Fruit fly (Drosophila melanogaster) whole organism, adult: ENCODE measurements around the gene drm.
A peak's percentile ranks its signal among the peaks of the same experiment; 100 is the strongest.

ENCODE experiments used
- CG11617 ChIP-seq: fragments of 200-800 bp; sonication (Bioruptor generic); optimal IDR thresholded peaks from 2 replicates; lab custom pipeline; 2017; ENCODE audit warnings: mild to moderate bottlenecking, missing biosample characterization, missing genetic modification reagents, missing genetic modification characterization
- CG12768 ChIP-seq: fragments of 200-800 bp; sonication (Bioruptor generic); optimal IDR thresholded peaks from 2 replicates; lab custom pipeline; 2017; ENCODE audit warnings: missing biosample characterization, missing genetic modification characterization, mild to moderate bottlenecking, moderate library complexity, missing genetic modification reagents
- CG14711 ChIP-seq: fragments of 200-800 bp; sonication (Bioruptor generic); optimal IDR thresholded peaks from 2 replicates; lab custom pipeline; 2018; ENCODE audit warnings: missing biosample characterization, mild to moderate bottlenecking, missing genetic modification characterization, moderate library complexity
- CG1620 ChIP-seq: fragments of 200-800 bp; sonication (Bioruptor generic); optimal IDR thresholded peaks from 2 replicates; lab custom pipeline; 2016; ENCODE audit warnings: missing biosample characterization, missing genetic modification characterization
- CG33017 ChIP-seq: fragments of 200-800 bp; sonication (Bioruptor generic); optimal IDR thresholded peaks from 2 replicates; lab custom pipeline; 2018; ENCODE audit warnings: missing biosample characterization, mild to moderate bottlenecking, missing genetic modification characterization, moderate library complexity
- CG5204 ChIP-seq: fragments of 200-800 bp; sonication (Bioruptor generic); optimal IDR thresholded peaks from 2 replicates; lab custom pipeline; 2016; ENCODE audit warnings: missing biosample characterization, missing genetic modification characterization
- CG7045 ChIP-seq: fragments of 200-800 bp; sonication (Bioruptor generic); optimal IDR thresholded peaks from 2 replicates; lab custom pipeline; 2017; ENCODE audit warnings: missing biosample characterization, mild to moderate bottlenecking, missing genetic modification characterization
- CG7101 ChIP-seq: fragments of 200-800 bp; sonication (Bioruptor generic); optimal IDR thresholded peaks from 2 replicates; lab custom pipeline; 2018; ENCODE audit warnings: missing biosample characterization, mild to moderate bottlenecking, missing genetic modification characterization, moderate library complexity
- Clk ChIP-seq: fragments of 200-800 bp; sonication (Bioruptor generic); optimal IDR thresholded peaks from 2 replicates; lab custom pipeline; 2017; ENCODE audit warnings: missing biosample characterization, missing genetic modification characterization
- Crg-1 ChIP-seq: fragments of 200-800 bp; sonication (Bioruptor generic); optimal IDR thresholded peaks from 2 replicates; lab custom pipeline; 2016; ENCODE audit warnings: missing biosample characterization, missing genetic modification characterization
- Hr96 ChIP-seq: fragments of 200-800 bp; sonication (Bioruptor generic); optimal IDR thresholded peaks from 2 replicates; lab custom pipeline; 2016; ENCODE audit warnings: missing biosample characterization, missing genetic modification characterization
- Mnt ChIP-seq: fragments of 200-800 bp; sonication (Bioruptor generic); optimal IDR thresholded peaks from 2 replicates; lab custom pipeline; 2016; ENCODE audit warnings: missing biosample characterization, mild to moderate bottlenecking, missing genetic modification characterization
- bab1 ChIP-seq: fragments of 200-800 bp; sonication (Bioruptor generic); optimal IDR thresholded peaks from 3 replicates; lab custom pipeline; 2019; ENCODE audit warnings: missing biosample characterization, mild to moderate bottlenecking, missing genetic modification characterization, moderate library complexity
- cic ChIP-seq: fragments of 200-800 bp; sonication (Bioruptor generic); optimal IDR thresholded peaks from 2 replicates; lab custom pipeline; 2017; ENCODE audit warnings: missing biosample characterization, mild to moderate bottlenecking, missing genetic modification characterization, moderate library complexity
- cnc ChIP-seq, 2 experiments: fragments of >200 bp; optimal IDR thresholded peaks; 2 replicates each; lab custom pipeline; 2017
- kay ChIP-seq: fragments of 200-800 bp; sonication (Bioruptor generic); peaks from one replicate; lab custom pipeline; 2016; ENCODE audit warnings: missing biosample characterization, missing genetic modification characterization, borderline replicate concordance
- ovo ChIP-seq: fragments of 200-800 bp; sonication (Bioruptor generic); optimal IDR thresholded peaks from 2 replicates; lab custom pipeline; 2016; ENCODE audit warnings: missing biosample characterization, missing genetic modification characterization
- pad ChIP-seq: fragments of 200-800 bp; sonication (Bioruptor generic); optimal IDR thresholded peaks from 3 replicates; lab custom pipeline; 2017; ENCODE audit warnings: missing biosample characterization, missing genetic modification characterization, mild to moderate bottlenecking, moderate library complexity, missing genetic modification reagents
- tj ChIP-seq: fragments of 200-800 bp; sonication (Bioruptor generic); optimal IDR thresholded peaks from 3 replicates; lab custom pipeline; 2017; ENCODE audit warnings: missing biosample characterization, mild to moderate bottlenecking, missing genetic modification characterization, moderate library complexity
- toe ChIP-seq: fragments of 200-800 bp; sonication (Bioruptor generic); optimal IDR thresholded peaks from 2 replicates; lab custom pipeline; 2016; ENCODE audit warnings: missing biosample characterization, missing genetic modification characterization

Gene drm

dm6 chr2L:3507209-3508164, 31.6 kb upstream of the drm start, which contains the start of gene tim:
TSS of gene tim (minus strand) at chr2L:3508119.
- peak; percentile 59 for TF ChIP-seq ovo (GFP tag; lab: Kevin White, UChicago)
- peak; percentile 43 for TF ChIP-seq kay (GFP tag; lab: Kevin White, UChicago)
- peak; percentile 3 for TF ChIP-seq Crg-1 (GFP tag; lab: Kevin White, UChicago)
- peak; percentile 52 for TF ChIP-seq tj (GFP tag; lab: Kevin White, UChicago)
- TF ChIP-seq CG11617, result peak; percentile 95
- peak; percentile 1 for TF ChIP-seq Hr96 (GFP tag; lab: Kevin White, UChicago)
- TF ChIP-seq CG33017 (tag; lab: Kevin White, UChicago), result peak; percentile 94
- peak; percentile 92 for TF ChIP-seq cic
- peak; percentile 13 for TF ChIP-seq CG5204 (GFP tag; lab: Kevin White, UChicago)
- TF ChIP-seq cnc (optimal IDR thresholded peaks at IDR 0.05; lab: Kevin White, UChicago), result no peak
- TF ChIP-seq CG12768 (GFP tag; lab: Kevin White, UChicago), result peak; percentile 68
- TF ChIP-seq Clk (GFP tag; lab: Kevin White, UChicago), result peak; percentile 98
- TF ChIP-seq Mnt (GFP tag; lab: Kevin White, UChicago), result peak; percentile 89
- peak; percentile 94 for TF ChIP-seq CG7101
- peak; percentile 90 for TF ChIP-seq CG7045 (GFP tag; lab: Kevin White, UChicago)
- no peak for TF ChIP-seq CG1620 (GFP tag; lab: Kevin White, UChicago)
- TF ChIP-seq pad, result peak; percentile 72
- TF ChIP-seq toe (GFP tag; lab: Kevin White, UChicago), result peak; percentile 36
- TF ChIP-seq bab1, result peak; percentile 62
- peak; percentile 77 for TF ChIP-seq CG14711 (tag; lab: Kevin White, UChicago)

DNA sequence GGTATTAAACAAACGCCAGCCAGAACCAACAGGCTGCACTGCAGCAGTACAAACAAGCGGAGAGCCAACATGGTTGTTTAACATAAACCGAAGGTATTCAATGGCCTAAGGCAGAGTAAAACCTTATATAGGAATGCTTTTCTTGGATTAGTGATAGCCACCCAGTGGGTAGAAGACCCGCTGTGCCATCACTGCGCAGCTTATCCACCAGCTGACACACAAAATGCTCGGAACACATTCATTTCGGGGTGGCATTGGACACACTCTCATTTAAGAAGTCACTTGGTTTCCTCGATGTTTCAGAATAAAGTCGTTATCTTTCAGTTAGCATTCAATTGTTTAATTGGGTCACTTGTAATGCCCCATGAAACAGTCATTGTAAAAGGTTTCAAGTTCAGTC, 29.0 kb upstream of the drm start, which contains the start of gene CG31954:
Gene CG31954, minus strand, starts transcription at position 101 of the 400 bp plus-strand sequence.
- TF ChIP-seq CG33017 (tag; lab: Kevin White, UChicago), result no peak
- no peak for TF ChIP-seq CG14711 (tag; lab: Kevin White, UChicago)

dm6 chr2L:3514569-3515191, 24.4 kb upstream of the drm start, which contains the start of the genes LeuRS and CG17593:
TSS of gene LeuRS (minus strand) at chr2L:3514656.
TSS of gene CG17593 (plus strand) at chr2L:3514872.
- TF ChIP-seq tj (GFP tag; lab: Kevin White, UChicago) (peak; percentile 50), kay (GFP tag; lab: Kevin White, UChicago) (peak; percentile 76), bab1 (peak; percentile 9), cic (no peak), Mnt (GFP tag; lab: Kevin White, UChicago) (peak; percentile 75)

dm6 chr2L:3519551-3519950, 19.5 kb upstream of the drm start, which contains the start of the genes CG3213 and CG8851:
TSS of gene CG3213 (minus strand) at chr2L:3519651.
TSS of gene CG8851 (plus strand) at chr2L:3519677.
- TF ChIP-seq pad, result no peak
- no peak for TF ChIP-seq kay (GFP tag; lab: Kevin White, UChicago)
- TF ChIP-seq tj (GFP tag; lab: Kevin White, UChicago), result no peak
- no peak for TF ChIP-seq Crg-1 (GFP tag; lab: Kevin White, UChicago)
- TF ChIP-seq Clk (GFP tag; lab: Kevin White, UChicago), result no peak
- TF ChIP-seq CG7101, result no peak
- no peak for TF ChIP-seq toe (GFP tag; lab: Kevin White, UChicago)
- no peak for TF ChIP-seq CG7045 (GFP tag; lab: Kevin White, UChicago)
- TF ChIP-seq CG5204 (GFP tag; lab: Kevin White, UChicago), result no peak
- no peak for TF ChIP-seq CG1620 (GFP tag; lab: Kevin White, UChicago)
- TF ChIP-seq Hr96 (GFP tag; lab: Kevin White, UChicago), result no peak
- no peak for TF ChIP-seq ovo (GFP tag; lab: Kevin White, UChicago)
- TF ChIP-seq bab1, result no peak
- no peak for TF ChIP-seq Mnt (GFP tag; lab: Kevin White, UChicago)
- no peak for TF ChIP-seq CG12768 (GFP tag; lab: Kevin White, UChicago)

DNA sequence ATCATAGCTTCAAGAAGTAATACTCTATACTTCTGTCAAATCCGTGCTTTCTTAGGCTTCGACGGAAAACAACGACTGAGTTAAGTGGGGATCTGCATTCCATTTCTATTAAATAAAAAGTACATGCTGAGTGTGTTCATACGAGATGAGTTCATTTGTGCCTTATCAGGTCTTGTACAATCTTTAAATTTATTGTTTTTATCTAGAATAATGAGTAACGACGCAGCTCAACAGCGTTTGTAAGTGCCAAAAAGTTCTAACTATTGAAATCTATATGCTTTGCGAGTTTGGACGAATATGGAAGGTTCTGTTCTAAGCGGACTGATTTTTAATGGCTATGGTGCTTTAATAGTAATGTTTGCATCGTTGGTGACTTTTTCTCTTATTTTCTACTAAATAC, 15.1 kb upstream of the drm start, which contains the start of gene Sr-CIV:
Gene Sr-CIV, minus strand, starts transcription at position 101 of the 400 bp plus-strand sequence.
- TF ChIP-seq CG5204 (GFP tag; lab: Kevin White, UChicago), result no peak
- peak; percentile 4 for TF ChIP-seq kay (GFP tag; lab: Kevin White, UChicago)
- no peak for TF ChIP-seq Hr96 (GFP tag; lab: Kevin White, UChicago)
- no peak for TF ChIP-seq toe (GFP tag; lab: Kevin White, UChicago)
- no peak for TF ChIP-seq Mnt (GFP tag; lab: Kevin White, UChicago)
- TF ChIP-seq CG14711 (tag; lab: Kevin White, UChicago), result no peak
- TF ChIP-seq CG11617, result no peak
- TF ChIP-seq cic, result no peak

- TF ChIP-seq toe (GFP tag; lab: Kevin White, UChicago) (no peak), CG7045 (GFP tag; lab: Kevin White, UChicago) (no peak), Crg-1 (GFP tag; lab: Kevin White, UChicago) (no peak), CG33017 (tag; lab: Kevin White, UChicago) (no peak), CG12768 (GFP tag; lab: Kevin White, UChicago) (no peak), cic (no peak), Clk (GFP tag; lab: Kevin White, UChicago) (no peak), CG11617 (no peak), Hr96 (GFP tag; lab: Kevin White, UChicago) (no peak), CG1620 (GFP tag; lab: Kevin White, UChicago) (no peak), Mnt (GFP tag; lab: Kevin White, UChicago) (no peak), kay (GFP tag; lab: Kevin White, UChicago) (no peak), ovo (GFP tag; lab: Kevin White, UChicago) (no peak)
Observed at dm6 chr2L:3524729-3525181, 14.3 kb upstream of the drm start, which contains the start of gene CG8852. TSS of gene CG8852 (plus strand) at chr2L:3525131.
